Worm (Caenorhabditis elegans) whole organism, L2 larva: ENCODE results near the gene F52G3.5.

Source experiments
- ZK546.5 ChIP-seq: sonication (generic microtip); optimal IDR thresholded peaks from 2 replicates; lab custom pipeline; 2017; ENCODE audit warnings: missing biosample characterization, missing genetic modification characterization
- ceh-82 ChIP-seq: fragments of 150-350 bp; optimal IDR thresholded peaks from 2 replicates; lab custom pipeline; 2014; ENCODE audit warnings: missing biosample characterization, missing genetic modification characterization
- lin-13 ChIP-seq: fragments of 150-350 bp; optimal IDR thresholded peaks from 2 replicates; lab custom pipeline; 2014; ENCODE audit warnings: missing biosample characterization, missing genetic modification reagents, missing genetic modification characterization
- lin-39 ChIP-seq: fragments of 150-350 bp; optimal IDR thresholded peaks from 2 replicates; lab custom pipeline; 2014; ENCODE audit warnings: missing biosample characterization, missing genetic modification reagents, missing genetic modification characterization
- snpc-4 ChIP-seq: fragments of 150-350 bp; optimal IDR thresholded peaks from 2 replicates; lab custom pipeline; 2014; ENCODE audit warnings: missing biosample characterization, missing genetic modification characterization
- unc-39 ChIP-seq: fragments of 150-350 bp; optimal IDR thresholded peaks from 2 replicates; lab custom pipeline; 2014; ENCODE audit warnings: missing biosample characterization, missing genetic modification characterization

- TF ChIP-seq lin-13 (GFP tag; lab: Kevin White, UChicago) (no peak), ceh-82 (tag; lab: Kevin White, UChicago) (no peak), unc-39 (tag; lab: Kevin White, UChicago) (no peak), lin-39 (tag; lab: Kevin White, UChicago) (no peak), ZK546.5 (tag; lab: Kevin White, UChicago) (no peak), snpc-4 (tag; lab: Kevin White, UChicago) (no peak)
Measured at ce11 chrX:16952859-16953258, 23.1 kb downstream of the F52G3.5 start, which contains the start of gene F52G3.8.
